Worm (Caenorhabditis elegans): Measurements from ENCODE around the gene srh-266.

- TF ChIP-seq snpc-4 (tag; optimal IDR thresholded peaks at IDR 0.05) (no peak), fos-1 (tag; optimal IDR thresholded peaks at IDR 0.05) (no peak), blmp-1 (tag; optimal IDR thresholded peaks at IDR 0.05; ENCODE audit: insufficient read depth) (no peak), nhr-77 (tag; optimal IDR thresholded peaks at IDR 0.05) (no peak), elt-1 (tag; optimal IDR thresholded peaks at IDR 0.05) (no peak), unc-62 (GFP tag; optimal IDR thresholded peaks at IDR 0.05) (no peak), nhr-21 (tag; optimal IDR thresholded peaks at IDR 0.05) (no peak), ama-1 (optimal IDR thresholded peaks at IDR 0.05) (no peak), ztf-4 (tag; optimal IDR thresholded peaks at IDR 0.05) (no peak), ztf-11 (tag; optimal IDR thresholded peaks at IDR 0.05) (no peak)
Measured at ce11 chrV:626321-626720, 38.3 kb upstream of the srh-266 start, which contains the start of gene F48G7.7.

All from whole organism, L2 larva.